Worm (Caenorhabditis elegans) whole organism, early embryonic: ENCODE data around the gene srbc-10.

Experiments
- B0310.2 ChIP-seq: sonication (generic microtip); optimal IDR thresholded peaks from 2 replicates; lab custom pipeline; 2016; ENCODE audit warnings: mild to moderate bottlenecking, missing genetic modification characterization, missing compliant biosample characterization
- F13C5.2 ChIP-seq: sonication (generic microtip); optimal IDR thresholded peaks from 2 replicates; lab custom pipeline; 2017; ENCODE audit warnings: mild to moderate bottlenecking, missing genetic modification characterization, inconsistent platforms, missing compliant biosample characterization
- aly-1 ChIP-seq: sonication (generic microtip); optimal IDR thresholded peaks from 2 replicates; lab custom pipeline; 2016; ENCODE audit warnings: missing genetic modification characterization, missing compliant biosample characterization
- ama-1 ChIP-seq: fragments of 150-350 bp; optimal IDR thresholded peaks from 2 replicates; lab custom pipeline; 2014
- ceh-13 ChIP-seq: fragments of 200-800 bp; sonication (Bioruptor generic); optimal IDR thresholded peaks from 2 replicates; lab custom pipeline; 2018; ENCODE audit warnings: mild to moderate bottlenecking, missing genetic modification characterization, missing compliant biosample characterization
- ceh-36 ChIP-seq: sonication (generic microtip); optimal IDR thresholded peaks from 2 replicates; lab custom pipeline; 2016; ENCODE audit warnings: missing genetic modification characterization, inconsistent platforms, missing compliant biosample characterization
- ets-7 ChIP-seq: sonication (generic microtip); optimal IDR thresholded peaks from 2 replicates; lab custom pipeline; 2016; ENCODE audit warnings: missing genotype, missing genetic modification characterization, missing compliant biosample characterization
- flt-1 ChIP-seq: fragments of 200-800 bp; sonication (Bioruptor generic); IDR thresholded peaks from 2 replicates; pipeline ENCODE4 v1.3.6; 2022; ENCODE audit warnings: missing genetic modification characterization, missing compliant biosample characterization
- hmbx-1 ChIP-seq: sonication (generic microtip); optimal IDR thresholded peaks from 2 replicates; lab custom pipeline; 2016; ENCODE audit warnings: mild to moderate bottlenecking, missing genetic modification characterization, missing compliant biosample characterization
- hmg-4 ChIP-seq: fragments of 200-800 bp; sonication (Bioruptor generic); optimal IDR thresholded peaks from 2 replicates; lab custom pipeline; 2018; ENCODE audit warnings: mild to moderate bottlenecking, missing genetic modification characterization, missing compliant biosample characterization
- hnd-1 ChIP-seq: sonication (generic microtip); optimal IDR thresholded peaks from 2 replicates; lab custom pipeline; 2016; ENCODE audit warnings: missing genetic modification characterization, missing compliant biosample characterization
- pes-1 ChIP-seq: fragments of 200-800 bp; sonication (Bioruptor generic); IDR thresholded peaks from 2 replicates; pipeline ENCODE4 v1.3.6; 2022; ENCODE audit warnings: missing genetic modification reagents, missing genetic modification characterization, missing compliant biosample characterization
- scrt-1 ChIP-seq: fragments of 200-800 bp; sonication (Bioruptor generic); IDR thresholded peaks from 2 replicates; pipeline ENCODE4 v1.3.6; 2022; ENCODE audit warnings: missing genetic modification characterization, missing compliant biosample characterization
- sea-1 ChIP-seq: fragments of 200-800 bp; sonication (Bioruptor generic); conservative IDR thresholded peaks from 2 replicates; pipeline ENCODE4 v1.3.6; 2022; ENCODE audit warnings: missing genetic modification characterization, missing compliant biosample characterization
- tbx-11 ChIP-seq: fragments of 200-800 bp; sonication (Bioruptor generic); IDR thresholded peaks from 2 replicates; pipeline ENCODE4 v1.3.6; 2022; ENCODE audit warnings: missing genetic modification characterization, missing compliant biosample characterization
- tbx-37 ChIP-seq: fragments of 200-800 bp; sonication (Bioruptor generic); conservative IDR thresholded peaks from 2 replicates; pipeline ENCODE4 v1.3.6; 2022; ENCODE audit warnings: missing genetic modification reagents, missing genetic modification characterization, missing compliant biosample characterization
- tra-4 ChIP-seq: sonication (generic microtip); optimal IDR thresholded peaks from 2 replicates; lab custom pipeline; 2017; ENCODE audit warnings: missing genetic modification characterization, missing compliant biosample characterization

Gene srbc-10

DNA sequence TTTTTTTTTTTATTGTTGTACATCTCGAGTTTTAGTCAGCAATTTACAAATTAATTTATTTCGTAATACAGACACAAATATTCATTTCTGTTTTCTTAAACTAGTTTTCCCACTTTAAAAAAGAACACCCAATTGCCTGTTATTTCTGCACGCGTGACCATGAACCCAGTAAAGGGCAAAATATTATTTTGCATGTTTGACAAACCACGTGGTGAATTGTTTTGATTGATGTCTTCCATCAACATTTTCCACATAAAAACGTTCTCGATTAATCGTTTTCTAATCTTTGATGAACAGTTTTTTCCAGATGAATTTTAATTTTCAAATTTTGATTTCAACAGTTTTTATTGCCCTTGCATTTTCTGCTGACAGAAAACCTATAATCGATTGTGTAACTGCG is 32.9 kb upstream of the srbc-10 start, which contains the start of gene C54F6.18:
Gene C54F6.18, plus strand, starts transcription at position 301 of the 400 bp plus-strand sequence.
- TF ChIP-seq ceh-13 (no peak), hmbx-1 (no peak), tbx-37 (GFP tag; lab: Robert Waterston, UW) (no peak), ceh-36 (tag; lab: Kevin White, UChicago) (no peak), B0310.2 (tag; lab: Kevin White, UChicago) (no peak), ets-7 (tag; lab: Kevin White, UChicago) (no peak), aly-1 (tag; lab: Kevin White, UChicago) (no peak), hmg-4 (no peak)

DNA sequence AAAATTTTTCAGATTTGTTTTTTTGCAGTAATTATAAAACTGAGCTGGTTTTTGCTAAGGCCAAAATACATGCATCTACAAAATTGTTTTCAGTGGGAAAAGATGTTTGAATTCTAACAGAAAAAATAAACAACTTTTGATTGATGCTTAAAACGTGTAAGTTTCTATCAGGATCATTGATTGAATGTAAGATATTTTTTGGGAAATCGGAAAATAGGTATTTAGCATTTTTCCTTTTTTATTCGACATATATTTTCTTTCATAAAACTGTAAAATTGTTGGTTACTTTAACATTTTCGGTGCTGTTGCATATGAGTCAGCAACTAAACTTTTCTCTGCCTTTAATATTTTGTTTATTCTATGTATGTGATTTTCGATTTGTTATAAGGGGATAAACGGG is 31.6 kb upstream of the srbc-10 start, which contains the start of gene C54F6.20:
Gene C54F6.20, plus strand, starts transcription at position 301 of the 400 bp plus-strand sequence.
- no peak for TF ChIP-seq ets-7 (tag; lab: Kevin White, UChicago)
- no peak for TF ChIP-seq pes-1 (GFP tag; lab: Robert Waterston, UW)
- no peak for TF ChIP-seq ama-1 (lab: Kevin White, UChicago)
- no peak for TF ChIP-seq B0310.2 (tag; lab: Kevin White, UChicago)
- no peak for TF ChIP-seq sea-1 (GFP tag; lab: Robert Waterston, UW)
- TF ChIP-seq hmbx-1: no peak
- no peak for TF ChIP-seq hmg-4
- TF ChIP-seq ceh-36 (tag; lab: Kevin White, UChicago): no peak
- no peak for TF ChIP-seq F13C5.2 (tag; lab: Kevin White, UChicago)
- TF ChIP-seq ceh-13: no peak
- no peak for TF ChIP-seq scrt-1
- no peak for TF ChIP-seq aly-1 (tag; lab: Kevin White, UChicago)
- no peak for TF ChIP-seq flt-1 (GFP tag; lab: Robert Waterston, UW)

DNA sequence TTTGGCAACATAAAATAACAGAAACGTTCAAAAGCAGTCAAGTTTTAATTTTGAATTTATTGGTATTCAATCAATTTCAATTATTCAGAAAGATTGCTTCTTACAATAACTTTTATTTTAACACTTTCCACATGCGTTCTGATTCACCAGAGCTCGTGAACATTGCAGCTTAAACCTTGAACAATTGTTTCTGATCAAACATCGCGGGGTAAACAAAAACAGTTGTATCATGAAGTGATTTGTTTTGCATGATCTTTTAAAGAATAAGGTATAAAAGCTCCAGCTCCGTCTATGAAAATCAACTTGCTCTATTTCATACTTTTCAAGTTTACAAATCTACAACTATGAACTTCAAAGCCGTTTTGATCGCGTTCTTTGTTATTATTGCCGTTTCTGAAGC is 30.6 kb upstream of the srbc-10 start, which contains the start of gene C54F6.6:
Gene C54F6.6, plus strand, starts transcription at position 301 of the 400 bp plus-strand sequence.
- TF ChIP-seq tbx-11 (GFP tag; lab: Robert Waterston, UW) (no peak), ama-1 (lab: Kevin White, UChicago) (no peak), ceh-13 (no peak), flt-1 (GFP tag; lab: Robert Waterston, UW) (no peak), F13C5.2 (tag; lab: Kevin White, UChicago) (no peak), hnd-1 (tag; lab: Kevin White, UChicago) (no peak), pes-1 (GFP tag; lab: Robert Waterston, UW) (no peak), tra-4 (tag; lab: Kevin White, UChicago) (no peak), hmg-4 (no peak), ceh-36 (tag; lab: Kevin White, UChicago) (no peak), tbx-37 (GFP tag; lab: Robert Waterston, UW) (no peak), scrt-1 (no peak), sea-1 (GFP tag; lab: Robert Waterston, UW) (no peak), hmbx-1 (no peak), ets-7 (tag; lab: Kevin White, UChicago) (no peak), aly-1 (tag; lab: Kevin White, UChicago) (no peak), B0310.2 (tag; lab: Kevin White, UChicago) (no peak)

DNA sequence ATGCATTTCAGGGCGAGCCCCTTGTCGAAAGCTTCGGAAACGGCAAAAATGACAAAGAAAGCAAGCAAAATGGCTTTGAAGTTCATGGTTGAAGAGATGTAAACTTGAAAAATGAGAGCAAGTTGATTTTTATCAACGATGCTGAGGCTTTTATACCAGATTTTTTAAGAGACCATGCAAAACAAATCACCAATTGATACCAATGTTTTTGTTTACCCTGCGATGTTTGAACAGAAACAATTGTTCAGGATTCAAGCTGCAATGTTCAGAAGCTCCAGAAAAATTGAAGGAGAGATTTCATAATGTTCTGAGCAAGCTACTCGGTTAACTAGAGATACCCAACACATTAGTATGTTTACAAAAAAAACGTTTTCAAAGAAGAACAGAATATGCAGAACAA is 29.5 kb upstream of the srbc-10 start, which contains the start of gene C54F6.15:
Gene C54F6.15, minus strand, starts transcription at position 101 of the 400 bp plus-strand sequence.
- TF ChIP-seq pes-1 (GFP tag; lab: Robert Waterston, UW): no peak
- TF ChIP-seq B0310.2 (tag; lab: Kevin White, UChicago): no peak
- no peak for TF ChIP-seq hmbx-1
- TF ChIP-seq hnd-1 (tag; lab: Kevin White, UChicago): no peak
- TF ChIP-seq flt-1 (GFP tag; lab: Robert Waterston, UW): no peak
- TF ChIP-seq aly-1 (tag; lab: Kevin White, UChicago): no peak
- no peak for TF ChIP-seq hmg-4
- no peak for TF ChIP-seq ceh-13
- no peak for TF ChIP-seq sea-1 (GFP tag; lab: Robert Waterston, UW)
- no peak for TF ChIP-seq F13C5.2 (tag; lab: Kevin White, UChicago)
- TF ChIP-seq ama-1 (lab: Kevin White, UChicago): no peak
- TF ChIP-seq tbx-37 (GFP tag; lab: Robert Waterston, UW): no peak
- no peak for TF ChIP-seq tbx-11 (GFP tag; lab: Robert Waterston, UW)
- no peak for TF ChIP-seq ets-7 (tag; lab: Kevin White, UChicago)

DNA sequence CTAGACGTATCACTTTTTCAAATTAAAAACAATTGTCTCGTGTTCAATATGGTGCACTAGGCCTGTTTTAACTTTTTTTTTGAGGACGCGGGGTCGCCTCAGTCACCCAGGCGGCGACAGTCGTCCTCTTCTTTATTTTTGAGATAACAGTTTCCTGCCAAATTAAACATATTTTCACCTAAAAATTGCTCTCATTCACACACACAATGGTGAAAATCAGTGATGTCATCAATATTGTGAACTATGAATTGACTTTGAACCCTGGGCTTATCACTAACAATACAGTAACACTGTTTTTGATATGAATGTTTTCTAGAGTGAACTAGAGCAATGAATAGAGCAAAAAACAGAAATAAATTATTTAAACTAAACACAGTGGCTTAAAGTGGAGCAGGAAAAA is 28.5 kb upstream of the srbc-10 start:
- no peak for TF ChIP-seq hnd-1 (tag; lab: Kevin White, UChicago)
- no peak for TF ChIP-seq F13C5.2 (tag; lab: Kevin White, UChicago)
- TF ChIP-seq ceh-13: no peak
- no peak for TF ChIP-seq hmg-4
- TF ChIP-seq flt-1 (GFP tag; lab: Robert Waterston, UW): no peak
- TF ChIP-seq sea-1 (GFP tag; lab: Robert Waterston, UW): no peak
- TF ChIP-seq B0310.2 (tag; lab: Kevin White, UChicago): no peak
- TF ChIP-seq tbx-11 (GFP tag; lab: Robert Waterston, UW): no peak
- no peak for TF ChIP-seq aly-1 (tag; lab: Kevin White, UChicago)
- TF ChIP-seq scrt-1: no peak
- TF ChIP-seq hmbx-1: no peak
- TF ChIP-seq pes-1 (GFP tag; lab: Robert Waterston, UW): no peak

DNA sequence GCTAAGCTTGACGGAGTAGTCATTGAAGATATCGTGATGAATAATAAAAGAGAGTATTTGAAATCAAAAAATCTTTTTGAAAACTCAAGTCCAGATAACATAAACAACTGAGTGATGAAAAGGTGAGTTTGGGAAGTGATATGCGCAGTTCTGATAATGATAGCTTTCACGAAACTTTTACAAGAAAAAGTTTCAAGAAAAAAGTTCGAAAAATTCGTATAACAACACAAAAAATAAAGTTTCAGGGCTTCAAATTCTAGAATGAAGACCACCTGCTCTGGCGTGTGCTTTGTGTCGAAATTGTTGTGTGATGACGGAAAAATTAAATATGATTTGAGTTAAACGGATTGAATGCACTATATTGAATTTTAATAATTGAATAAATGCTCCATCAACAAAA is 27.3 kb upstream of the srbc-10 start, which contains the start of gene srb-19:
Gene srb-19, minus strand, starts transcription at position 101 of the 400 bp plus-strand sequence.
- TF ChIP-seq tbx-11 (GFP tag; lab: Robert Waterston, UW) (no peak), ets-7 (tag; lab: Kevin White, UChicago) (no peak), tra-4 (tag; lab: Kevin White, UChicago) (no peak), scrt-1 (no peak), aly-1 (tag; lab: Kevin White, UChicago) (no peak), pes-1 (GFP tag; lab: Robert Waterston, UW) (no peak), hmbx-1 (no peak), B0310.2 (tag; lab: Kevin White, UChicago) (no peak), flt-1 (GFP tag; lab: Robert Waterston, UW) (no peak), hmg-4 (no peak), ceh-13 (no peak), sea-1 (GFP tag; lab: Robert Waterston, UW) (no peak)

DNA sequence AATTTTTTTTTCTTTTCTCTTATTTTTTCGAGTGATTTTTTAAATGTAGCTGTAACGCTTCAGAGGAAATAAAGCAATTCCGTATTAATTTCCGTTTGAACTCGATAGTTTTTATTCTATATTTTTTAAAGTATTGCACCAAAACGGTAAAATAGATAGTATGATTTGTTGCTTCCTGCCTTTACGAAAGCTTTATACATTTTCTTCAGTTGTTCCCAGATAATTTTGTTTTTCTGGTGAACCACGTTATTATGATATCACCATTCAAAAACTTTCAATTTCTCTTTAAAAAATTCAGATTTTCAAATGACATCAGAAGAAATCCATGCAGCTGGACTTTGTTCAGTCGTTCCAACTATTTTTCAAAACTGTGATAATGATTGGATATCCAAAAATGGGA is 22.1 kb upstream of the srbc-10 start, which contains the start of gene srb-18:
Gene srb-18, plus strand, starts transcription at position 301 of the 400 bp plus-strand sequence.
- TF ChIP-seq hmg-4 (no peak), ama-1 (lab: Kevin White, UChicago) (no peak), ceh-13 (no peak), flt-1 (GFP tag; lab: Robert Waterston, UW) (no peak), ets-7 (tag; lab: Kevin White, UChicago) (no peak), hnd-1 (tag; lab: Kevin White, UChicago) (no peak), pes-1 (GFP tag; lab: Robert Waterston, UW) (no peak), tra-4 (tag; lab: Kevin White, UChicago) (no peak), tbx-37 (GFP tag; lab: Robert Waterston, UW) (no peak), hmbx-1 (no peak), B0310.2 (tag; lab: Kevin White, UChicago) (no peak), ceh-36 (tag; lab: Kevin White, UChicago) (no peak), scrt-1 (no peak)
